Worm (Caenorhabditis elegans) whole organism, L2 larva: Measurements from ENCODE around the gene sru-20.
A peak's percentile ranks its signal among the peaks of the same experiment; 100 is the strongest.
"Not testable (repeated sequence)": the region's sequence is repeated elsewhere in the genome, so short reads cannot be mapped to it uniquely, and the experiment has no call there.

Experiments
- C34F6.9 ChIP-seq: fragments of 150-350 bp; optimal IDR thresholded peaks from 2 replicates; lab custom pipeline; 2014; ENCODE audit warnings: missing biosample characterization, missing genetic modification characterization
- F13H6.1 ChIP-seq: sonication (generic microtip); optimal IDR thresholded peaks from 2 replicates; lab custom pipeline; 2016; ENCODE audit warnings: missing genetic modification characterization, missing compliant biosample characterization
- R02D3.7 ChIP-seq: fragments of 150-350 bp; optimal IDR thresholded peaks from 2 replicates; lab custom pipeline; 2014; ENCODE audit warnings: missing biosample characterization, missing genetic modification characterization
- Y55F3AM.14 ChIP-seq: fragments of 200-800 bp; sonication (Bioruptor generic); optimal IDR thresholded peaks from 2 replicates; lab custom pipeline; 2018; ENCODE audit warnings: mild to moderate bottlenecking, missing genetic modification characterization, missing compliant biosample characterization
- ZK546.5 ChIP-seq: sonication (generic microtip); optimal IDR thresholded peaks from 2 replicates; lab custom pipeline; 2017; ENCODE audit warnings: missing biosample characterization, missing genetic modification characterization
- aly-2 ChIP-seq: fragments of 150-350 bp; optimal IDR thresholded peaks from 2 replicates; lab custom pipeline; 2014; ENCODE audit warnings: missing biosample characterization, missing genetic modification characterization
- ama-1 ChIP-seq: fragments of 150-350 bp; optimal IDR thresholded peaks from 2 replicates; lab custom pipeline; 2018; ENCODE audit warnings: inconsistent platforms
- blmp-1 ChIP-seq: sonication (generic microtip); optimal IDR thresholded peaks from 2 replicates; lab custom pipeline; 2017; ENCODE audit warnings: missing genetic modification characterization, mild to moderate bottlenecking, missing compliant biosample characterization, antibody characterized with exemption, moderate library complexity; ENCODE audit not compliant: insufficient read depth
- ceh-16 ChIP-seq: fragments of 150-350 bp; optimal IDR thresholded peaks from 2 replicates; lab custom pipeline; 2014; ENCODE audit warnings: missing biosample characterization, missing genetic modification characterization
- ceh-82 ChIP-seq: fragments of 150-350 bp; optimal IDR thresholded peaks from 2 replicates; lab custom pipeline; 2014; ENCODE audit warnings: missing biosample characterization, missing genetic modification characterization
- dmd-4 ChIP-seq: sonication (generic microtip); optimal IDR thresholded peaks from 2 replicates; lab custom pipeline; 2017; ENCODE audit warnings: missing biosample characterization, missing genetic modification characterization
- elt-3 ChIP-seq: sonication (generic microtip); optimal IDR thresholded peaks from 2 replicates; lab custom pipeline; 2017; ENCODE audit warnings: missing biosample characterization, missing genetic modification characterization
- fos-1 ChIP-seq: fragments of 150-350 bp; optimal IDR thresholded peaks from 2 replicates; lab custom pipeline; 2014; ENCODE audit warnings: missing biosample characterization, missing genetic modification characterization
- gmeb-1 ChIP-seq: fragments of 150-350 bp; optimal IDR thresholded peaks from 2 replicates; lab custom pipeline; 2014; ENCODE audit warnings: missing biosample characterization, missing genetic modification characterization
- lin-11 ChIP-seq: fragments of 150-350 bp; sonication (generic microtip); optimal IDR thresholded peaks from 2 replicates; lab custom pipeline; 2014; ENCODE audit warnings: missing biosample characterization, missing genetic modification characterization, inconsistent platforms, mixed read lengths
- lin-39 ChIP-seq: fragments of 150-350 bp; optimal IDR thresholded peaks from 2 replicates; lab custom pipeline; 2014; ENCODE audit warnings: missing biosample characterization, missing genetic modification reagents, missing genetic modification characterization
- lsy-2 ChIP-seq, 2 experiments: fragments of 150-350 bp in 1 of 2; sonication (generic microtip) in 1 of 2; optimal IDR thresholded peaks; 2 replicates each; lab custom pipeline; 2014 to 2017; ENCODE audit warnings: missing biosample characterization in 2 of 2, missing genetic modification characterization in 2 of 2
- mab-5 ChIP-seq: fragments of 150-350 bp; optimal IDR thresholded peaks from 2 replicates; lab custom pipeline; 2014; ENCODE audit warnings: missing biosample characterization, missing genetic modification characterization
- mbf-1 ChIP-seq: sonication (generic microtip); optimal IDR thresholded peaks from 2 replicates; lab custom pipeline; 2017; ENCODE audit warnings: missing biosample characterization, missing genetic modification characterization
- mdl-1 ChIP-seq, 2 experiments: fragments of 150-350 bp in 1 of 2; sonication (generic microtip) in 1 of 2; optimal IDR thresholded peaks; 2 replicates each; lab custom pipeline; 2017; ENCODE audit warnings: missing biosample characterization in 2 of 2, missing genetic modification characterization in 2 of 2
- nhr-10 ChIP-seq: sonication (generic microtip); optimal IDR thresholded peaks from 2 replicates; lab custom pipeline; 2017; ENCODE audit warnings: missing biosample characterization, missing genetic modification characterization
- nhr-11 ChIP-seq: fragments of 150-350 bp; optimal IDR thresholded peaks from 2 replicates; lab custom pipeline; 2014; ENCODE audit warnings: missing biosample characterization, missing genetic modification characterization
- nhr-12 ChIP-seq: fragments of 150-350 bp; optimal IDR thresholded peaks from 2 replicates; lab custom pipeline; 2014; ENCODE audit warnings: missing biosample characterization, missing genetic modification characterization
- nhr-129 ChIP-seq: fragments of 150-350 bp; optimal IDR thresholded peaks from 2 replicates; lab custom pipeline; 2014; ENCODE audit warnings: missing biosample characterization, missing genetic modification characterization
- nhr-21 ChIP-seq: fragments of 150-350 bp; optimal IDR thresholded peaks from 2 replicates; lab custom pipeline; 2014; ENCODE audit warnings: missing biosample characterization, missing genetic modification characterization
- nhr-23 ChIP-seq: fragments of 150-350 bp; optimal IDR thresholded peaks from 2 replicates; lab custom pipeline; 2014; ENCODE audit warnings: missing biosample characterization, missing genetic modification reagents, missing genetic modification characterization
- nhr-237 ChIP-seq: fragments of 150-350 bp; optimal IDR thresholded peaks from 2 replicates; lab custom pipeline; 2014; ENCODE audit warnings: missing biosample characterization, missing genetic modification characterization
- nhr-25 ChIP-seq: fragments of 150-350 bp; sonication (generic microtip); optimal IDR thresholded peaks from 3 replicates; lab custom pipeline; 2014; ENCODE audit warnings: missing biosample characterization, missing genetic modification characterization
- nhr-6 ChIP-seq: fragments of 150-350 bp; optimal IDR thresholded peaks from 2 replicates; lab custom pipeline; 2014; ENCODE audit warnings: missing biosample characterization, missing genetic modification characterization
- nhr-77 ChIP-seq: fragments of 150-350 bp; optimal IDR thresholded peaks from 2 replicates; lab custom pipeline; 2014; ENCODE audit warnings: missing biosample characterization, missing genetic modification characterization
- peb-1 ChIP-seq: fragments of 150-350 bp; optimal IDR thresholded peaks from 2 replicates; lab custom pipeline; 2014; ENCODE audit warnings: missing biosample characterization, missing genetic modification characterization
- sem-4 ChIP-seq: fragments of 150-350 bp; optimal IDR thresholded peaks from 2 replicates; lab custom pipeline; 2014; ENCODE audit warnings: missing biosample characterization, missing genetic modification reagents, missing genetic modification characterization
- skn-1 ChIP-seq: sonication (generic microtip); optimal IDR thresholded peaks from 2 replicates; lab custom pipeline; 2017; ENCODE audit warnings: missing biosample characterization, missing genetic modification characterization
- sma-3 ChIP-seq: sonication (generic microtip); optimal IDR thresholded peaks from 2 replicates; lab custom pipeline; 2016; ENCODE audit warnings: missing genetic modification reagents, missing genetic modification characterization, missing compliant biosample characterization
- sma-9 ChIP-seq, 2 experiments: fragments of 150-350 bp in 1 of 2; sonication (generic microtip) in 1 of 2; optimal IDR thresholded peaks; 2 replicates each; lab custom pipeline; 2014 to 2016; ENCODE audit warnings: missing genetic modification characterization in 2 of 2, mild to moderate bottlenecking in 1 of 2, missing biosample characterization in 1 of 2, missing compliant biosample characterization in 1 of 2, missing genetic modification reagents in 1 of 2, moderate library complexity in 1 of 2
- snpc-4 ChIP-seq: fragments of 150-350 bp; optimal IDR thresholded peaks from 2 replicates; lab custom pipeline; 2014; ENCODE audit warnings: missing biosample characterization, missing genetic modification characterization
- unc-39 ChIP-seq: fragments of 150-350 bp; optimal IDR thresholded peaks from 2 replicates; lab custom pipeline; 2014; ENCODE audit warnings: missing biosample characterization, missing genetic modification characterization
- unc-55 ChIP-seq: fragments of 150-350 bp; sonication (generic microtip); optimal IDR thresholded peaks from 3 replicates; lab custom pipeline; 2014; ENCODE audit warnings: missing biosample characterization, missing genetic modification reagents, missing genetic modification characterization
- unc-62 ChIP-seq: fragments of 150-350 bp; optimal IDR thresholded peaks from 2 replicates; lab custom pipeline; 2014; ENCODE audit warnings: missing biosample characterization, missing genetic modification reagents, missing genetic modification characterization
- zag-1 ChIP-seq: fragments of 150-350 bp; optimal IDR thresholded peaks from 2 replicates; lab custom pipeline; 2014; ENCODE audit warnings: missing biosample characterization, missing genetic modification characterization
- ztf-1 ChIP-seq: fragments of 200-800 bp; sonication (Bioruptor generic); conservative IDR thresholded peaks from 2 replicates; pipeline ENCODE4 v1.3.6; 2022; ENCODE audit warnings: missing genetic modification characterization, missing compliant biosample characterization
- ztf-11 ChIP-seq: sonication (generic microtip); optimal IDR thresholded peaks from 2 replicates; lab custom pipeline; 2017; ENCODE audit warnings: missing biosample characterization, missing genetic modification characterization

Gene sru-20

ce11 chrIV:12505397-12505796 lies 10.1 kb downstream of the sru-20 start, which contains the start of gene sru-17:
Gene sru-17 (plus strand): TSS chrIV:12505697.
- TF ChIP-seq dmd-4; elt-3 (tag; lab: Kevin White, UChicago); C34F6.9: not testable (repeated sequence)

DNA sequence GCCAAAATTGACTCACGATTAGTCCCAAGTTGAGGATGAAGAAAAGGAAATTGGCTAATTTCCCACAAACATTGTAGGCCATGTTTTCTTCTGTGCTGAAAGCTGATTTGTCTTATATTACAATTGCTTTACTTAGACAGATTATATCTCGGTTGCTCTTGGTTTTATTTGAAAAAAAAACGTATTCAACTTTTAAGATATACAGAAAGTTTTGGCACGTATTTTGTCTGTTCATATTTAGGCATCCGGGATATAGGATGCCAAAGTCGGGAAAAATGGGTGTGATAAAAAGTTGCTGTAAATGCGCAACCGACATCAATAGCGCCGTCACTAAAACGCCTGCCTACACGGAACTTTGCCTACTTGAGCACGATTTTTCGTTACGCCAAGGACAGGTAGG lies 24.9 kb downstream of the sru-20 start, which contains the start of gene tsp-4:
Gene tsp-4 (minus strand): TSS at position 101 of the 400 bp plus-strand sequence.
- TF ChIP-seq nhr-21 = no peak
- no peak for TF ChIP-seq nhr-10
- TF ChIP-seq ztf-11 = no peak
- no peak for TF ChIP-seq dmd-4
- TF ChIP-seq nhr-237 (tag; lab: Kevin White, UChicago) = no peak
- TF ChIP-seq nhr-11 (tag; lab: Kevin White, UChicago) = no peak
- no peak for TF ChIP-seq zag-1 (tag; lab: Kevin White, UChicago)
- TF ChIP-seq unc-55 (GFP tag; lab: Kevin White, UChicago) = no peak
- no peak for TF ChIP-seq skn-1 (tag; lab: Kevin White, UChicago)
- TF ChIP-seq ceh-16 (tag; lab: Kevin White, UChicago) = no peak
- no peak for TF ChIP-seq R02D3.7 (tag; lab: Kevin White, UChicago)
- no peak for TF ChIP-seq Y55F3AM.14
- no peak for TF ChIP-seq mbf-1 (tag; lab: Kevin White, UChicago)
- no peak for TF ChIP-seq blmp-1 (tag; lab: Kevin White, UChicago)
- TF ChIP-seq elt-3 (tag; lab: Kevin White, UChicago) = no peak
- no peak for TF ChIP-seq lin-39
- TF ChIP-seq, all 48 proteins: peak for 0

ce11 chrIV:12522521-12522920 lies 27.2 kb downstream of the sru-20 start, which contains the start of gene sru-13:
Gene sru-13 (minus strand): TSS chrIV:12522621.
- TF ChIP-seq unc-39 (no peak), gmeb-1 (tag; lab: Kevin White, UChicago) (no peak), sma-9 (GFP tag; optimal IDR thresholded peaks at IDR 0.05; lab: Kevin White, UChicago) (no peak), sma-9 (tag; optimal IDR thresholded peaks at IDR 0.05; lab: Kevin White, UChicago) (no peak), mab-5 (tag; lab: Kevin White, UChicago) (no peak), unc-55 (GFP tag; lab: Kevin White, UChicago) (no peak), lin-39 (no peak), lin-11 (tag; lab: Kevin White, UChicago) (no peak), blmp-1 (tag; lab: Kevin White, UChicago) (no peak), nhr-6 (tag; lab: Kevin White, UChicago) (no peak), R02D3.7 (tag; lab: Kevin White, UChicago) (no peak), nhr-237 (tag; lab: Kevin White, UChicago) (no peak), nhr-10 (no peak), nhr-25 (no peak), ztf-1 (GFP tag; lab: Robert Waterston, UW) (no peak)

DNA sequence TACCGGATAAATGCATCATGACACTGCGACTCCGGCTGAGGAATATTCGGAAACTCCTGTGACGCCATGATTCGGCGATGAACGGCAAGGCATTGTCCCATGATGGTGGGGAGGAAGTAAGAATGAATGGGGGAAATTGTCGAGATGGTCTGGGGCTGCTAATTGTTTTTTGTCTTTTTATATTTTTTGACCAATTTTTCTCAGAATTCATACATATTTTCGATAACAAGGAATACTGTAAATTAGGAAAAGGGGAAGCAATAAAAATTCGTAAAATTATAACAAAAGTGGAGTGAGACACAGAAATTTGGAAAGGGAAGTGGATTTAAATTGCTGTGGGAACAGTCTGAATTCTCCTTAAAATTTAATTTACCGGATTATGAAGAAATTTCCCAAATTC lies 30.1 kb downstream of the sru-20 start, which contains the start of gene eak-4:
Gene eak-4 (minus strand): TSS at position 101 of the 400 bp plus-strand sequence.
- no peak for TF ChIP-seq sem-4 (tag; lab: Kevin White, UChicago)
- no peak for TF ChIP-seq R02D3.7 (tag; lab: Kevin White, UChicago)
- TF ChIP-seq F13H6.1 (tag; lab: Kevin White, UChicago) = no peak
- TF ChIP-seq, all 48 proteins: peak for 0

DNA sequence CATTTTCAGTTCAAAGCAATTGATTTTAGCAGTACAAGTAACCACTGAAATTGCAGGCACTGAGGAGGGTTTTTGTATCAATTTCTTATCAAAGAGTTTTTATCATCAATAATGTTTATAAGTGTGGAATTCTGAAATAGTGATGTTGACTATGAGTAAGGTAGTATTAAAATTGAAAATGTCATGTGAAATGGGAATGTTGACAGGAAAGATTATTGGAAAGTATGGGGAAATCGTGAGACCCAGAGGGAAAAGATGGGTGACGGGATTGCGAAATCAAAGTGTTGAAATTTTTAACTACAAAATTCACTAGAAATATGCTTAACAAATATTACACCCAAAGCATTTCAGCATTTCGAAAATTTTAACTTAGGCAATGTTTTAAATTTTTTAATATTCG lies 31.9 kb downstream of the sru-20 start, which contains the start of gene F53B2.8:
Gene F53B2.8 (minus strand): TSS at position 180 of the 400 bp plus-strand sequence.
- TF ChIP-seq nhr-77 (no peak), aly-2 (no peak), Y55F3AM.14 (no peak), F13H6.1 (tag; lab: Kevin White, UChicago) (peak; percentile 0), unc-62 (GFP tag; lab: Kevin White, UChicago) (no peak), sma-9 (GFP tag; optimal IDR thresholded peaks at IDR 0.05; lab: Kevin White, UChicago) (peak; percentile 57), sma-9 (tag; optimal IDR thresholded peaks at IDR 0.05; lab: Kevin White, UChicago) (no peak), skn-1 (tag; lab: Kevin White, UChicago) (peak; percentile 19), ceh-82 (no peak), nhr-11 (tag; lab: Kevin White, UChicago) (no peak), ztf-11 (no peak), zag-1 (tag; lab: Kevin White, UChicago) (no peak), nhr-6 (tag; lab: Kevin White, UChicago) (no peak), lsy-2 (tag; optimal IDR thresholded peaks at IDR 0.05; lab: Kevin White, UChicago) (peak in 1 of 2 experiments; percentile 34), snpc-4 (tag; lab: Kevin White, UChicago) (no peak), mbf-1 (tag; lab: Kevin White, UChicago) (no peak), dmd-4 (no peak), sma-3 (GFP tag; lab: Kevin White, UChicago) (no peak), nhr-129 (tag; lab: Kevin White, UChicago) (peak; percentile 90), fos-1 (tag; lab: Kevin White, UChicago) (peak; percentile 97), ZK546.5 (tag; lab: Kevin White, UChicago) (no peak), mab-5 (tag; lab: Kevin White, UChicago) (no peak), peb-1 (tag; lab: Kevin White, UChicago) (no peak), R02D3.7 (tag; lab: Kevin White, UChicago) (no peak), elt-3 (tag; lab: Kevin White, UChicago) (no peak), nhr-23 (tag; lab: Kevin White, UChicago) (no peak), mdl-1 (tag; optimal IDR thresholded peaks at IDR 0.05; lab: Kevin White, UChicago) (no peak), lin-11 (tag; lab: Kevin White, UChicago) (no peak), nhr-237 (tag; lab: Kevin White, UChicago) (no peak), nhr-12 (tag; lab: Kevin White, UChicago) (no peak), unc-55 (GFP tag; lab: Kevin White, UChicago) (no peak), ama-1 (lab: Kevin White, UChicago) (peak; percentile 11)
